Worm (Caenorhabditis elegans) whole organism, young adult: ENCODE results near the gene csn-5.
A peak's percentile ranks its signal among the peaks of the same experiment; 100 is the strongest.

ENCODE experiments used
- B0261.1 ChIP-seq: sonication (generic microtip); optimal IDR thresholded peaks from 2 replicates; lab custom pipeline; 2016; ENCODE audit warnings: mild to moderate bottlenecking, missing genetic modification characterization, moderate library complexity, missing compliant biosample characterization
- C06A6.2 ChIP-seq: fragments of 200-800 bp; sonication (Bioruptor generic); conservative IDR thresholded peaks from 2 replicates; pipeline ENCODE4 v1.3.6; 2022; ENCODE audit warnings: missing genetic modification characterization, missing compliant biosample characterization
- F37B4.10 ChIP-seq: fragments of 200-800 bp; sonication (Bioruptor generic); IDR thresholded peaks from 2 replicates; pipeline ENCODE4 v1.3.6; 2022; ENCODE audit warnings: missing genetic modification characterization, missing compliant biosample characterization
- F52B5.7 ChIP-seq: sonication (generic microtip); optimal IDR thresholded peaks from 2 replicates; lab custom pipeline; 2016; ENCODE audit warnings: mild to moderate bottlenecking, missing genetic modification characterization, missing compliant biosample characterization
- Y56A3A.18 ChIP-seq: fragments of 200-800 bp; sonication (Bioruptor generic); IDR thresholded peaks from 2 replicates; pipeline ENCODE4 v1.3.6; 2022; ENCODE audit warnings: missing genetic modification reagents, missing genetic modification characterization, missing compliant biosample characterization
- aptf-2 ChIP-seq: fragments of 200-800 bp; sonication (Bioruptor generic); conservative IDR thresholded peaks from 2 replicates; pipeline ENCODE4 v1.3.6; 2022; ENCODE audit warnings: missing genetic modification reagents, missing genetic modification characterization, missing compliant biosample characterization
- aptf-3 ChIP-seq: fragments of 200-800 bp; sonication (Bioruptor generic); IDR thresholded peaks from 2 replicates; pipeline ENCODE4 v1.3.6; 2022; ENCODE audit warnings: missing genetic modification characterization, missing compliant biosample characterization
- athp-1 ChIP-seq: sonication (generic microtip); optimal IDR thresholded peaks from 2 replicates; lab custom pipeline; 2017; ENCODE audit warnings: mild to moderate bottlenecking, missing genetic modification characterization, missing compliant biosample characterization
- attf-5 ChIP-seq: fragments of 200-800 bp; sonication (Bioruptor generic); optimal IDR thresholded peaks from 2 replicates; lab custom pipeline; 2018; ENCODE audit warnings: mild to moderate bottlenecking, missing genetic modification characterization, missing compliant biosample characterization
- bed-1 ChIP-seq: fragments of 200-800 bp; sonication (Bioruptor generic); IDR thresholded peaks from 2 replicates; pipeline ENCODE4 v1.3.6; 2022; ENCODE audit warnings: missing genetic modification reagents, missing genetic modification characterization, missing compliant biosample characterization
- bed-2 ChIP-seq: fragments of 200-800 bp; sonication (Bioruptor generic); IDR thresholded peaks from 2 replicates; pipeline ENCODE4 v1.3.6; 2022; ENCODE audit warnings: missing genetic modification reagents, missing genetic modification characterization, missing compliant biosample characterization
- ceh-58 ChIP-seq: fragments of 200-800 bp; sonication (Bioruptor generic); IDR thresholded peaks from 2 replicates; pipeline ENCODE4 v1.3.6; 2022; ENCODE audit warnings: missing genetic modification characterization, missing compliant biosample characterization
- ceh-91 ChIP-seq: fragments of 200-800 bp; sonication (Bioruptor generic); IDR thresholded peaks from 2 replicates; pipeline ENCODE4 v1.3.6; 2022; ENCODE audit warnings: missing genetic modification reagents, missing genetic modification characterization, missing compliant biosample characterization
- chd-7 ChIP-seq: sonication (generic microtip); optimal IDR thresholded peaks from 2 replicates; lab custom pipeline; 2016; ENCODE audit warnings: mild to moderate bottlenecking, missing genetic modification characterization, moderate library complexity, missing compliant biosample characterization
- dpff-1 ChIP-seq: sonication (generic microtip); optimal IDR thresholded peaks from 2 replicates; lab custom pipeline; 2017; ENCODE audit warnings: mild to moderate bottlenecking, missing genetic modification characterization, missing compliant biosample characterization
- efl-1 ChIP-seq: fragments of 150-350 bp; optimal IDR thresholded peaks from 2 replicates; lab custom pipeline; 2014; ENCODE audit warnings: missing biosample characterization, missing genetic modification reagents, missing genetic modification characterization
- egl-44 ChIP-seq: fragments of 200-800 bp; sonication (Bioruptor generic); IDR thresholded peaks from 2 replicates; pipeline ENCODE4 v1.3.6; 2022; ENCODE audit warnings: missing genetic modification reagents, missing genetic modification characterization, missing compliant biosample characterization
- egrh-3 ChIP-seq: fragments of 200-800 bp; sonication (Bioruptor generic); IDR thresholded peaks from 2 replicates; pipeline ENCODE4 v1.3.6; 2022; ENCODE audit warnings: missing genetic modification reagents, missing genetic modification characterization, missing compliant biosample characterization
- gei-17 ChIP-seq: fragments of 200-800 bp; sonication (Bioruptor generic); optimal IDR thresholded peaks from 2 replicates; lab custom pipeline; 2018; ENCODE audit warnings: mild to moderate bottlenecking, missing genetic modification characterization, missing compliant biosample characterization
- hmg-20 ChIP-seq: fragments of 200-800 bp; sonication (Bioruptor generic); IDR thresholded peaks from 2 replicates; pipeline ENCODE4 v1.3.6; 2022; ENCODE audit warnings: missing genetic modification reagents, missing genetic modification characterization, missing compliant biosample characterization
- hsf-1 ChIP-seq: fragments of 200-800 bp; sonication (Bioruptor generic); IDR thresholded peaks from 2 replicates; pipeline ENCODE4 v1.3.6; 2022; ENCODE audit warnings: missing genetic modification reagents, missing genetic modification characterization, missing compliant biosample characterization
- lag-1 ChIP-seq: fragments of 200-800 bp; sonication (Bioruptor generic); IDR thresholded peaks from 2 replicates; pipeline ENCODE4 v1.3.6; 2022; ENCODE audit warnings: missing genetic modification reagents, missing genetic modification characterization, missing compliant biosample characterization
- mcd-1 ChIP-seq: fragments of 200-800 bp; sonication (Bioruptor generic); IDR thresholded peaks from 2 replicates; pipeline ENCODE4 v1.3.6; 2022; ENCODE audit warnings: missing genetic modification reagents, missing genetic modification characterization, missing compliant biosample characterization
- mel-28 ChIP-seq: sonication (generic microtip); optimal IDR thresholded peaks from 2 replicates; lab custom pipeline; 2016; ENCODE audit warnings: borderline replicate concordance, mild to moderate bottlenecking, missing genetic modification characterization, missing compliant biosample characterization
- mes-4 ChIP-seq: sonication (generic microtip); optimal IDR thresholded peaks from 2 replicates; lab custom pipeline; 2016; ENCODE audit warnings: missing genotype, missing genetic modification characterization, missing compliant biosample characterization
- mxl-1 ChIP-seq: sonication (generic microtip); optimal IDR thresholded peaks from 2 replicates; lab custom pipeline; 2016; ENCODE audit warnings: missing genetic modification characterization, missing compliant biosample characterization
- nfyb-1 ChIP-seq: fragments of 200-800 bp; sonication (Bioruptor generic); IDR thresholded peaks from 2 replicates; pipeline ENCODE4 v1.3.6; 2022; ENCODE audit warnings: missing genetic modification reagents, missing genetic modification characterization, missing compliant biosample characterization
- nhr-120 ChIP-seq: fragments of 200-800 bp; sonication (Bioruptor generic); IDR thresholded peaks from 2 replicates; pipeline ENCODE4 v1.3.6; 2022; ENCODE audit warnings: missing genetic modification characterization, missing compliant biosample characterization
- nhr-80 ChIP-seq: sonication (generic microtip); optimal IDR thresholded peaks from 2 replicates; lab custom pipeline; 2016; ENCODE audit warnings: missing genetic modification characterization, missing compliant biosample characterization
- nhr-90 ChIP-seq: sonication (generic microtip); optimal IDR thresholded peaks from 2 replicates; lab custom pipeline; 2016; ENCODE audit warnings: missing genotype, mild to moderate bottlenecking, missing genetic modification characterization, missing compliant biosample characterization
- snpc-1.3 ChIP-seq: sonication (generic microtip); optimal IDR thresholded peaks from 2 replicates; lab custom pipeline; 2017; ENCODE audit warnings: missing genetic modification characterization, mild to moderate bottlenecking, missing compliant biosample characterization, antibody characterized with exemption, moderate library complexity, missing genotype, missing genetic modification reagents; ENCODE audit not compliant: insufficient read depth
- snpc-3.4 ChIP-seq: sonication (generic microtip); optimal IDR thresholded peaks from 2 replicates; lab custom pipeline; 2017; ENCODE audit warnings: missing genetic modification characterization, mild to moderate bottlenecking, missing compliant biosample characterization, antibody characterized with exemption, moderate library complexity, missing genotype, missing genetic modification reagents
- snpc-4 ChIP-seq, 5 experiments: fragments of 150-350 bp in 1 of 5; sonication (generic microtip) in 4 of 5; optimal IDR thresholded peaks; 2 replicates each; lab custom pipeline; 2014 to 2018; ENCODE audit warnings: missing genetic modification characterization in 5 of 5, missing biosample characterization in 3 of 5, antibody characterized with exemption in 2 of 5, mild to moderate bottlenecking in 2 of 5, missing compliant biosample characterization in 2 of 5, missing genotype in 2 of 5, moderate library complexity in 2 of 5, missing genetic modification reagents in 1 of 5
- tbp1 ChIP-seq: fragments of 200-800 bp; sonication (Bioruptor generic); optimal IDR thresholded peaks from 2 replicates; lab custom pipeline; 2018; ENCODE audit warnings: mild to moderate bottlenecking, missing genetic modification characterization, missing compliant biosample characterization
- unc-130 ChIP-seq: sonication (generic microtip); optimal IDR thresholded peaks from 2 replicates; lab custom pipeline; 2016; ENCODE audit warnings: missing genetic modification reagents, missing genetic modification characterization, missing compliant biosample characterization
- ztf-22 ChIP-seq: fragments of 200-800 bp; sonication (Bioruptor generic); optimal IDR thresholded peaks from 2 replicates; lab custom pipeline; 2018; ENCODE audit warnings: mild to moderate bottlenecking, missing genetic modification characterization, moderate library complexity, missing compliant biosample characterization
- ztf-3 ChIP-seq: fragments of 200-800 bp; sonication (Bioruptor generic); optimal IDR thresholded peaks from 2 replicates; lab custom pipeline; 2018; ENCODE audit warnings: mild to moderate bottlenecking, missing genetic modification characterization, missing compliant biosample characterization

Gene csn-5

ce11 chrIV:5650761-5651332, 1.5 kb downstream of the csn-5 start (continued):
- TF ChIP-seq nfyb-1 (GFP tag; lab: Robert Waterston, UW) (0 out of 2 replicates have a peak, but pooled peaks have one; percentile 43), gei-17 (no peak), chd-7 (tag; lab: Kevin White, UChicago) (no peak), ceh-58 (GFP tag; lab: Robert Waterston, UW) (no peak), ztf-3 (GFP tag; lab: Kevin White, UChicago) (no peak), bed-1 (no peak), dpff-1 (no peak), ceh-91 (GFP tag; lab: Robert Waterston, UW) (no peak), mcd-1 (no peak), aptf-3 (no peak), mel-28 (tag; lab: Kevin White, UChicago) (no peak), attf-5 (GFP tag; lab: Kevin White, UChicago) (no peak), F37B4.10 (no peak), aptf-2 (GFP tag; lab: Robert Waterston, UW) (no peak), snpc-3.4 (tag; lab: Kevin White, UChicago) (no peak), F52B5.7 (tag; lab: Kevin White, UChicago) (no peak), C06A6.2 (GFP tag; lab: Robert Waterston, UW) (0 out of 2 replicates have a peak, but pooled peaks have one; percentile 14), snpc-4 (GFP tag; optimal IDR thresholded peaks at IDR 0.05; lab: Kevin White, UChicago) (peak; percentile 57), snpc-4 (tag; optimal IDR thresholded peaks at IDR 0.05; lab: Kevin White, UChicago) (peak in 1 of 4 experiments; percentile 57), mxl-1 (tag; lab: Kevin White, UChicago) (no peak), athp-1 (tag; lab: Kevin White, UChicago) (peak; percentile 65), lag-1 (GFP tag; lab: Robert Waterston, UW) (no peak), egl-44 (GFP tag; lab: Robert Waterston, UW) (no peak), nhr-90 (no peak), nhr-120 (no peak), ztf-22 (GFP tag; lab: Kevin White, UChicago) (no peak), efl-1 (GFP tag; lab: Kevin White, UChicago) (no peak), tbp1 (no peak), unc-130 (no peak), snpc-1.3 (no peak), egrh-3 (GFP tag; lab: Robert Waterston, UW) (no peak)

DNA sequence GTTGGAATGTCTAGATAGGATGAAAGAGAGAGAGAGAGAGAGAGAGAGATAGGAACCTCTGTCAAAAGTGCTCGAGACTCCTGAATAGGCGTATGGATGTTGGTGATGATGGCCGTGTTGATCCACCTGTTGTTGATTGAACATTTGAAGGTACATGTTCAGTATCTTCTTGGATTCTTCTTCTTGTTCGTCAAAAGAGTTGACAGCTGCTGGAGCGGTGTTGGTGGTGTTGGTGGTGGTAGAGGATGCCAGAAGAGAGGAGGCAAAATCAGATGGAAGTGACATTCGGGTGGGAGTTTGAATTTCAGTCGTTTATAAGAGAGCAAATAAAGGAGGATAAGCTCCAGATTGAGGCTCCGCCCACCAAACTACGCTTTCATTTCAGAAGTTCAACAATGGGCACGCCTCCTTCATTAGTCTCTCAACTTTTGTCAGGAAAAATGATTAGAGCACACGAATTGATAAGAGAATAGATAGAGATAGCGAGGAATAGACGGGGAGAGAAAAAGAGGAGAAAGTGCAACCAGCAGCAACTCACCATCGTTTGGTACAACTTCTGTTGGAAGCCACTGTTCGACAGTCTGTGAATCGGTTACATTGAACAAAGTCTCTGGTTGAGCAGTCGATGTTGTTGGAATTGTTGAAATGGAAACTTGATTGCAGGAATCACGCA, 3.6 kb downstream of the csn-5 start:
- TF ChIP-seq nhr-80, result peak; percentile 43
- no peak for TF ChIP-seq mes-4 (tag; lab: Kevin White, UChicago)
- TF ChIP-seq efl-1 (GFP tag; lab: Kevin White, UChicago), result no peak
- TF ChIP-seq B0261.1, result no peak
- TF ChIP-seq hsf-1 (GFP tag; lab: Robert Waterston, UW), result no peak
- TF ChIP-seq hmg-20 (GFP tag; lab: Robert Waterston, UW), result no peak
- TF ChIP-seq, all 124 proteins: peak for 1

ce11 chrIV:5653649-5654048, 4.3 kb downstream of the csn-5 start, which contains the start of gene clec-178:
TSS of gene clec-178 (plus strand) at chrIV:5653949.
- peak; percentile 42; the same call in 1 of the 2 replicates for TF ChIP-seq Y56A3A.18 (GFP tag; lab: Robert Waterston, UW)
- no peak for TF ChIP-seq bed-2
- TF ChIP-seq, all 124 proteins: peak for 1
